Fruit fly (Drosophila melanogaster) whole organism, adult: ENCODE results near the gene ClpX.

Experiments
- CG11617 ChIP-seq: fragments of 200-800 bp; sonication (Bioruptor generic); optimal IDR thresholded peaks from 2 replicates; lab custom pipeline; 2017; ENCODE audit warnings: mild to moderate bottlenecking, missing biosample characterization, missing genetic modification reagents, missing genetic modification characterization
- CG12768 ChIP-seq: fragments of 200-800 bp; sonication (Bioruptor generic); optimal IDR thresholded peaks from 2 replicates; lab custom pipeline; 2017; ENCODE audit warnings: missing biosample characterization, missing genetic modification characterization, mild to moderate bottlenecking, moderate library complexity, missing genetic modification reagents
- CG14711 ChIP-seq: fragments of 200-800 bp; sonication (Bioruptor generic); optimal IDR thresholded peaks from 2 replicates; lab custom pipeline; 2018; ENCODE audit warnings: missing biosample characterization, mild to moderate bottlenecking, missing genetic modification characterization, moderate library complexity
- CG1620 ChIP-seq: fragments of 200-800 bp; sonication (Bioruptor generic); optimal IDR thresholded peaks from 2 replicates; lab custom pipeline; 2016; ENCODE audit warnings: missing biosample characterization, missing genetic modification characterization
- CG33017 ChIP-seq: fragments of 200-800 bp; sonication (Bioruptor generic); optimal IDR thresholded peaks from 2 replicates; lab custom pipeline; 2018; ENCODE audit warnings: missing biosample characterization, mild to moderate bottlenecking, missing genetic modification characterization, moderate library complexity
- CG5204 ChIP-seq: fragments of 200-800 bp; sonication (Bioruptor generic); optimal IDR thresholded peaks from 2 replicates; lab custom pipeline; 2016; ENCODE audit warnings: missing biosample characterization, missing genetic modification characterization
- CG7045 ChIP-seq: fragments of 200-800 bp; sonication (Bioruptor generic); optimal IDR thresholded peaks from 2 replicates; lab custom pipeline; 2017; ENCODE audit warnings: missing biosample characterization, mild to moderate bottlenecking, missing genetic modification characterization
- CG7101 ChIP-seq: fragments of 200-800 bp; sonication (Bioruptor generic); optimal IDR thresholded peaks from 2 replicates; lab custom pipeline; 2018; ENCODE audit warnings: missing biosample characterization, mild to moderate bottlenecking, missing genetic modification characterization, moderate library complexity
- Clk ChIP-seq: fragments of 200-800 bp; sonication (Bioruptor generic); optimal IDR thresholded peaks from 2 replicates; lab custom pipeline; 2017; ENCODE audit warnings: missing biosample characterization, missing genetic modification characterization
- Crg-1 ChIP-seq: fragments of 200-800 bp; sonication (Bioruptor generic); optimal IDR thresholded peaks from 2 replicates; lab custom pipeline; 2016; ENCODE audit warnings: missing biosample characterization, missing genetic modification characterization
- Hr96 ChIP-seq: fragments of 200-800 bp; sonication (Bioruptor generic); optimal IDR thresholded peaks from 2 replicates; lab custom pipeline; 2016; ENCODE audit warnings: missing biosample characterization, missing genetic modification characterization
- Mnt ChIP-seq: fragments of 200-800 bp; sonication (Bioruptor generic); optimal IDR thresholded peaks from 2 replicates; lab custom pipeline; 2016; ENCODE audit warnings: missing biosample characterization, mild to moderate bottlenecking, missing genetic modification characterization
- bab1 ChIP-seq: fragments of 200-800 bp; sonication (Bioruptor generic); optimal IDR thresholded peaks from 3 replicates; lab custom pipeline; 2019; ENCODE audit warnings: missing biosample characterization, mild to moderate bottlenecking, missing genetic modification characterization, moderate library complexity
- cic ChIP-seq: fragments of 200-800 bp; sonication (Bioruptor generic); optimal IDR thresholded peaks from 2 replicates; lab custom pipeline; 2017; ENCODE audit warnings: missing biosample characterization, mild to moderate bottlenecking, missing genetic modification characterization, moderate library complexity
- cnc ChIP-seq, 2 experiments: fragments of >200 bp; optimal IDR thresholded peaks; 2 replicates each; lab custom pipeline; 2017
- kay ChIP-seq: fragments of 200-800 bp; sonication (Bioruptor generic); peaks from one replicate; lab custom pipeline; 2016; ENCODE audit warnings: missing biosample characterization, missing genetic modification characterization, borderline replicate concordance
- ovo ChIP-seq: fragments of 200-800 bp; sonication (Bioruptor generic); optimal IDR thresholded peaks from 2 replicates; lab custom pipeline; 2016; ENCODE audit warnings: missing biosample characterization, missing genetic modification characterization
- pad ChIP-seq: fragments of 200-800 bp; sonication (Bioruptor generic); optimal IDR thresholded peaks from 3 replicates; lab custom pipeline; 2017; ENCODE audit warnings: missing biosample characterization, missing genetic modification characterization, mild to moderate bottlenecking, moderate library complexity, missing genetic modification reagents
- tj ChIP-seq: fragments of 200-800 bp; sonication (Bioruptor generic); optimal IDR thresholded peaks from 3 replicates; lab custom pipeline; 2017; ENCODE audit warnings: missing biosample characterization, mild to moderate bottlenecking, missing genetic modification characterization, moderate library complexity
- toe ChIP-seq: fragments of 200-800 bp; sonication (Bioruptor generic); optimal IDR thresholded peaks from 2 replicates; lab custom pipeline; 2016; ENCODE audit warnings: missing biosample characterization, missing genetic modification characterization

Gene ClpX

dm6 chr3R:19918207-19918606 is 14.7 kb upstream of the ClpX start, which contains the start of gene CG4770:
TSS of gene CG4770 (plus strand) at chr3R:19918507.
- TF ChIP-seq cnc (optimal IDR thresholded peaks at IDR 0.05; lab: Kevin White, UChicago) (no peak), CG12768 (GFP tag; lab: Kevin White, UChicago) (no peak), bab1 (no peak), cic (GFP tag; lab: Kevin White, UChicago) (no peak), CG7045 (GFP tag; lab: Kevin White, UChicago) (no peak), CG7101 (no peak), Mnt (GFP tag; lab: Kevin White, UChicago) (no peak), CG1620 (GFP tag; lab: Kevin White, UChicago) (no peak)

- TF ChIP-seq tj (GFP tag; lab: Kevin White, UChicago) (no peak), CG7045 (GFP tag; lab: Kevin White, UChicago) (no peak), CG7101 (no peak), toe (GFP tag; lab: Kevin White, UChicago) (no peak), Crg-1 (GFP tag; lab: Kevin White, UChicago) (no peak), CG33017 (tag; lab: Kevin White, UChicago) (no peak), Hr96 (GFP tag; lab: Kevin White, UChicago) (no peak), CG11617 (GFP tag; lab: Kevin White, UChicago) (no peak), CG1620 (GFP tag; lab: Kevin White, UChicago) (no peak), cic (GFP tag; lab: Kevin White, UChicago) (no peak)
These were observed 14.2 kb upstream of the ClpX start, which contains the start of gene CG4465 for dm6 chr3R:19917739-19918138. TSS of gene CG4465 (minus strand) at chr3R:19917839.

- TF ChIP-seq CG1620 (GFP tag; lab: Kevin White, UChicago) = no peak
- TF ChIP-seq cnc (optimal IDR thresholded peaks at IDR 0.05; lab: Kevin White, UChicago) = no peak
- TF ChIP-seq CG33017 (tag; lab: Kevin White, UChicago) = no peak
- TF ChIP-seq bab1 = no peak
- no peak for TF ChIP-seq Crg-1 (GFP tag; lab: Kevin White, UChicago)
- TF ChIP-seq ovo (GFP tag; lab: Kevin White, UChicago) = no peak
- no peak for TF ChIP-seq Hr96 (GFP tag; lab: Kevin White, UChicago)
- TF ChIP-seq CG7101 = no peak
- TF ChIP-seq Clk = no peak
- no peak for TF ChIP-seq CG12768 (GFP tag; lab: Kevin White, UChicago)
- TF ChIP-seq kay = no peak
- TF ChIP-seq toe (GFP tag; lab: Kevin White, UChicago) = no peak
- no peak for TF ChIP-seq CG5204 (GFP tag; lab: Kevin White, UChicago)
- no peak for TF ChIP-seq CG11617 (GFP tag; lab: Kevin White, UChicago)
- TF ChIP-seq CG7045 (GFP tag; lab: Kevin White, UChicago) = no peak
- TF ChIP-seq pad (GFP tag; lab: Kevin White, UChicago) = no peak
- TF ChIP-seq tj (GFP tag; lab: Kevin White, UChicago) = no peak
- no peak for TF ChIP-seq CG14711 (tag; lab: Kevin White, UChicago)
- no peak for TF ChIP-seq Mnt (GFP tag; lab: Kevin White, UChicago)
- TF ChIP-seq cic (GFP tag; lab: Kevin White, UChicago) = no peak
These were observed 11.8 kb upstream of the ClpX start, which contains the start of the genes Xport-A and Xport-B for dm6 chr3R:19915312-19915711. TSS of gene Xport-A (minus strand) at chr3R:19915412. TSS of gene Xport-B (minus strand) at chr3R:19915412.

dm6 chr3R:19911030-19911429 is 7.5 kb upstream of the ClpX start:
- TF ChIP-seq kay (no peak), CG5204 (GFP tag; lab: Kevin White, UChicago) (no peak), CG1620 (GFP tag; lab: Kevin White, UChicago) (no peak), CG7101 (no peak), pad (GFP tag; lab: Kevin White, UChicago) (no peak), CG11617 (GFP tag; lab: Kevin White, UChicago) (no peak), CG7045 (GFP tag; lab: Kevin White, UChicago) (no peak), Hr96 (GFP tag; lab: Kevin White, UChicago) (no peak)

DNA sequence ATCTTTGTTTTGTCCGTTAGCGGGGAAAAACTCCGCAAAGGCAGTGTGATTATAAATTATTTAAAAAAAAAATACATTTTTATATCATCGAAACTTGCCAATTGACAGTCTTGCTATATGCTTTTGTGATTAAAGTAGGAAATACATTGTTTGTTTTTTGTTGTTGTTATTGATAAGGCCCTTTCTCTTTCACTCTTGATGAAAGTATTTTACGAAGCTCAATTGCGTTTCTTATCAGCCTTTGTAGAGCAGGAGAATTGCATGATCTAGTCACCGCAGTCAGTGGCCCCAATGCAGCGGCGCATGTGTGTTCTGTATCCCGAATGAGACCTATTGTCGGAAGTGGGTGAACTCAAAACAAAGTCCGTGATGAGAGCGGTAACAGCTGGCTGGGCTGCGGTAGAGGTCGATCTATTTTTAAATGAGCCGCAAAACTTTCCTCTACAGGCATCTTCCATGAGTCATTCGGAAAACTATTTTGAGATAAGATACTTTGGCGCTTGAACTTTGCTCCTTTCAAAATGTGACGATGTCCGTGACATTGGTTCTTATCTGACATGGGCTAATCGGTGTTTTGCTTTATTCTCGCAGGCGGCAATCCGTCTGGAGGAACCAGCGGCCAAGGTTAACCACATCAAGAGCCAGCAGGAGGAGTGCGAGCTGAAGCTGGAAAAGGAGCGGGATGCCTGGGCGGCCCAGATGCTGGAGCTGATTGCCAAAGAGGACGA is 7.0 kb upstream of the ClpX start:
- TF ChIP-seq pad (GFP tag; lab: Kevin White, UChicago) (no peak), CG11617 (GFP tag; lab: Kevin White, UChicago) (no peak), tj (GFP tag; lab: Kevin White, UChicago) (no peak), CG7101 (no peak), Mnt (GFP tag; lab: Kevin White, UChicago) (peak; percentile 3), Crg-1 (GFP tag; lab: Kevin White, UChicago) (no peak), cnc (optimal IDR thresholded peaks at IDR 0.05; lab: Kevin White, UChicago) (no peak), CG14711 (tag; lab: Kevin White, UChicago) (no peak), bab1 (no peak), CG33017 (tag; lab: Kevin White, UChicago) (no peak), kay (peak; percentile 87), CG7045 (GFP tag; lab: Kevin White, UChicago) (no peak), CG12768 (GFP tag; lab: Kevin White, UChicago) (no peak), Hr96 (GFP tag; lab: Kevin White, UChicago) (no peak), CG1620 (GFP tag; lab: Kevin White, UChicago) (no peak), toe (GFP tag; lab: Kevin White, UChicago) (no peak), Clk (no peak), cic (GFP tag; lab: Kevin White, UChicago) (peak; percentile 73), CG5204 (GFP tag; lab: Kevin White, UChicago) (no peak), ovo (GFP tag; lab: Kevin White, UChicago) (no peak)
